Fruit fly (Drosophila melanogaster) whole organism, embryonic: Measurements from ENCODE around the gene Sec8.

Source experiments
- Abd-B ChIP-seq: fragments of 200-800 bp; sonication (Bioruptor generic); optimal IDR thresholded peaks from 2 replicates; lab custom pipeline; 2018; ENCODE audit warnings: missing biosample characterization, mild to moderate bottlenecking, missing genetic modification characterization, moderate library complexity
- Blimp-1 ChIP-seq: fragments of 200-800 bp; sonication (Bioruptor generic); optimal IDR thresholded peaks from 3 replicates; lab custom pipeline; 2018; ENCODE audit warnings: missing biosample characterization, missing genetic modification characterization, mild to moderate bottlenecking, moderate library complexity, missing genetic modification reagents
- C15 ChIP-seq: fragments of 200-800 bp; sonication (Bioruptor generic); IDR thresholded peaks from 3 replicates; pipeline ENCODE4 v1.3.6; 2022; ENCODE audit warnings: missing biosample characterization, missing genetic modification characterization
- CG11695 ChIP-seq: fragments of 200-800 bp; sonication (Bioruptor generic); IDR thresholded peaks from 3 replicates; pipeline ENCODE4 v1.3.6; 2022; ENCODE audit warnings: missing biosample characterization, missing genetic modification characterization
- CG11696 ChIP-seq: fragments of 200-800 bp; sonication (Bioruptor generic); IDR thresholded peaks from 2 replicates; pipeline ENCODE4 v1.3.6; 2022; ENCODE audit warnings: missing biosample characterization, missing genetic modification characterization
- CG12155 ChIP-seq: fragments of 200-800 bp; sonication (Bioruptor generic); optimal IDR thresholded peaks from 3 replicates; lab custom pipeline; 2016; ENCODE audit warnings: missing biosample characterization, missing genetic modification characterization
- CG12659 ChIP-seq: fragments of 200-800 bp; sonication (Bioruptor generic); optimal IDR thresholded peaks from 3 replicates; lab custom pipeline; 2017; ENCODE audit warnings: mild to moderate bottlenecking, missing biosample characterization, missing genetic modification reagents, missing genetic modification characterization
- CG12942 ChIP-seq: fragments of 200-800 bp; sonication (Bioruptor generic); optimal IDR thresholded peaks from 3 replicates; lab custom pipeline; 2016; ENCODE audit warnings: missing biosample characterization, missing genetic modification characterization
- CG13287 ChIP-seq: fragments of 200-800 bp; sonication (Bioruptor generic); IDR thresholded peaks from 2 replicates; pipeline ENCODE4 v1.3.6; 2022; ENCODE audit warnings: missing biosample characterization, missing genetic modification characterization; ENCODE audit not compliant: partially characterized antibody
- CG14014 ChIP-seq: fragments of 200-800 bp; sonication (Bioruptor generic); IDR thresholded peaks from 2 replicates; pipeline ENCODE4 v1.3.6; 2022; ENCODE audit warnings: missing biosample characterization, missing genetic modification characterization
- CG16779 ChIP-seq: fragments of 200-800 bp; sonication (Bioruptor generic); IDR thresholded peaks from 2 replicates; pipeline ENCODE4 v1.3.6; 2022; ENCODE audit warnings: missing biosample characterization, missing genetic modification characterization
- CG1832 ChIP-seq: fragments of 200-800 bp; sonication (Bioruptor generic); optimal IDR thresholded peaks from 2 replicates; lab custom pipeline; 2017; ENCODE audit warnings: missing biosample characterization, mild to moderate bottlenecking, missing genetic modification characterization, inconsistent platforms
- CG2120 ChIP-seq: fragments of 200-800 bp; sonication (Bioruptor generic); optimal IDR thresholded peaks from 3 replicates; lab custom pipeline; 2016; ENCODE audit warnings: missing biosample characterization, missing genetic modification characterization
- CG2199 ChIP-seq: fragments of 200-800 bp; sonication (Bioruptor generic); IDR thresholded peaks from 3 replicates; pipeline ENCODE4 v1.3.6; 2022; ENCODE audit warnings: missing biosample characterization, missing genetic modification characterization
- CG30403 ChIP-seq: fragments of 200-800 bp; sonication (Bioruptor generic); optimal IDR thresholded peaks from 3 replicates; lab custom pipeline; 2016; ENCODE audit warnings: missing biosample characterization, missing genetic modification characterization
- CG3163 ChIP-seq: fragments of 200-800 bp; sonication (Bioruptor generic); optimal IDR thresholded peaks from 3 replicates; lab custom pipeline; 2016; ENCODE audit warnings: missing biosample characterization, missing genetic modification characterization
- CG4730 ChIP-seq: fragments of 200-800 bp; sonication (Bioruptor generic); IDR thresholded peaks from 2 replicates; pipeline ENCODE4 v1.3.6; 2022; ENCODE audit warnings: missing biosample characterization, missing genetic modification characterization
- CG4854 ChIP-seq: fragments of 200-800 bp; sonication (Bioruptor generic); optimal IDR thresholded peaks from 2 replicates; lab custom pipeline; 2016; ENCODE audit warnings: missing biosample characterization, missing genetic modification characterization, inconsistent platforms
- CG5245 ChIP-seq: fragments of 200-800 bp; sonication (Bioruptor generic); optimal IDR thresholded peaks from 3 replicates; lab custom pipeline; 2016; ENCODE audit warnings: missing biosample characterization, missing genetic modification characterization
- CG6854 ChIP-seq: fragments of 200-800 bp; sonication (Bioruptor generic); optimal IDR thresholded peaks from 3 replicates; lab custom pipeline; 2017; ENCODE audit warnings: missing biosample characterization, mild to moderate bottlenecking, missing genetic modification characterization
- CG7271 ChIP-seq: fragments of 200-800 bp; sonication (Bioruptor generic); optimal IDR thresholded peaks from 2 replicates; lab custom pipeline; 2018; ENCODE audit warnings: missing biosample characterization, mild to moderate bottlenecking, missing genetic modification characterization, moderate library complexity
- ERR ChIP-seq: fragments of 200-800 bp; sonication (Bioruptor generic); optimal IDR thresholded peaks from 2 replicates; lab custom pipeline; 2016; ENCODE audit warnings: missing biosample characterization, missing genetic modification characterization
- Hmx ChIP-seq: fragments of 200-800 bp; sonication (Bioruptor generic); optimal IDR thresholded peaks from 2 replicates; lab custom pipeline; 2016; ENCODE audit warnings: missing biosample characterization, missing genetic modification characterization
- Jarid2 ChIP-seq: fragments of 200-800 bp; sonication (Bioruptor generic); optimal IDR thresholded peaks from 3 replicates; lab custom pipeline; 2017; ENCODE audit warnings: mild to moderate bottlenecking, missing biosample characterization, missing genetic modification reagents, missing genetic modification characterization
- Max ChIP-seq: fragments of 200-800 bp; sonication (Bioruptor generic); optimal IDR thresholded peaks from 2 replicates; lab custom pipeline; 2016; ENCODE audit warnings: missing biosample characterization, mild to moderate bottlenecking, missing genetic modification characterization
- NC2β ChIP-seq: fragments of 200-800 bp; sonication (Bioruptor generic); optimal IDR thresholded peaks from 2 replicates; lab custom pipeline; 2016; ENCODE audit warnings: missing biosample characterization, missing genetic modification characterization
- NFAT ChIP-seq: fragments of 200-800 bp; sonication (Bioruptor generic); IDR thresholded peaks from 2 replicates; pipeline ENCODE4 v1.3.6; 2022; ENCODE audit warnings: missing biosample characterization, missing genetic modification characterization
- Oaz ChIP-seq: fragments of 200-800 bp; sonication (Bioruptor generic); IDR thresholded peaks from 2 replicates; pipeline ENCODE4 v1.3.6; 2022; ENCODE audit warnings: missing biosample characterization, missing genetic modification characterization
- Sox102F ChIP-seq: fragments of 200-800 bp; sonication (Bioruptor generic); optimal IDR thresholded peaks from 2 replicates; lab custom pipeline; 2018; ENCODE audit warnings: missing biosample characterization, mild to moderate bottlenecking, missing genetic modification characterization, moderate library complexity
- Spps ChIP-seq: fragments of 200-800 bp; sonication (Bioruptor generic); optimal IDR thresholded peaks from 2 replicates; lab custom pipeline; 2018; ENCODE audit warnings: missing biosample characterization, mild to moderate bottlenecking, missing genetic modification characterization
- Stat92E ChIP-seq, 3 experiments: fragments of >200 bp in 2 of 3; fragments of 200-800 bp in 1 of 3; sonication (Bioruptor generic) in 1 of 3; optimal IDR thresholded peaks; 2 replicates each; lab custom pipeline; 2017 to 2019; ENCODE audit warnings: missing biosample characterization in 3 of 3, missing genetic modification characterization in 3 of 3, mild to moderate bottlenecking in 1 of 3, moderate library complexity in 1 of 3
- al ChIP-seq: fragments of 200-800 bp; sonication (Bioruptor generic); IDR thresholded peaks from 2 replicates; pipeline ENCODE4 v1.3.6; 2022; ENCODE audit warnings: missing biosample characterization, missing genetic modification characterization
- ap ChIP-seq: fragments of 200-800 bp; sonication (Bioruptor generic); IDR thresholded peaks from 2 replicates; pipeline ENCODE4 v1.3.6; 2022; ENCODE audit warnings: missing biosample characterization, missing genetic modification characterization
- dpn ChIP-seq, 2 experiments: fragments of 200-800 bp; sonication (Bioruptor generic); optimal IDR thresholded peaks; 3 replicates each; lab custom pipeline; 2016; ENCODE audit warnings: missing biosample characterization in 2 of 2, missing genetic modification characterization in 2 of 2
- eyg ChIP-seq: fragments of 200-800 bp; sonication (Bioruptor generic); optimal IDR thresholded peaks from 3 replicates; lab custom pipeline; 2016; ENCODE audit warnings: missing biosample characterization, missing genetic modification characterization
- fu2 ChIP-seq: fragments of 200-800 bp; sonication (Bioruptor generic); optimal IDR thresholded peaks from 2 replicates; lab custom pipeline; 2016; ENCODE audit warnings: missing biosample characterization, missing genetic modification characterization
- grn ChIP-seq: fragments of 200-800 bp; sonication (Bioruptor generic); optimal IDR thresholded peaks from 3 replicates; lab custom pipeline; 2017; ENCODE audit warnings: missing biosample characterization, missing genetic modification characterization
- mirr ChIP-seq: fragments of 200-800 bp; sonication (Bioruptor generic); optimal IDR thresholded peaks from 3 replicates; lab custom pipeline; 2018; ENCODE audit warnings: missing biosample characterization, mild to moderate bottlenecking, missing genetic modification characterization
- nerfin-2 ChIP-seq: fragments of 200-800 bp; sonication (Bioruptor generic); IDR thresholded peaks from 2 replicates; pipeline ENCODE4 v1.3.6; 2022; ENCODE audit warnings: missing biosample characterization, missing genetic modification characterization; ENCODE audit not compliant: partially characterized antibody
- nmo ChIP-seq: fragments of 200-800 bp; sonication (Bioruptor generic); optimal IDR thresholded peaks from 2 replicates; lab custom pipeline; 2018; ENCODE audit warnings: missing biosample characterization, mild to moderate bottlenecking, missing genetic modification characterization, moderate library complexity
- odd ChIP-seq: fragments of 200-800 bp; sonication (Bioruptor generic); optimal IDR thresholded peaks from 2 replicates; lab custom pipeline; 2017; ENCODE audit warnings: missing biosample characterization, mild to moderate bottlenecking, missing genetic modification characterization
- p53 ChIP-seq: fragments of 200-800 bp; sonication (Bioruptor generic); optimal IDR thresholded peaks from 2 replicates; lab custom pipeline; 2016; ENCODE audit warnings: missing biosample characterization, missing genetic modification characterization
- pnt ChIP-seq: fragments of 200-800 bp; sonication (Bioruptor generic); optimal IDR thresholded peaks from 3 replicates; lab custom pipeline; 2016; ENCODE audit warnings: missing biosample characterization, missing genetic modification characterization
- pzg ChIP-seq: fragments of 200-800 bp; sonication (Bioruptor generic); optimal IDR thresholded peaks from 3 replicates; lab custom pipeline; 2018; ENCODE audit warnings: missing biosample characterization, mild to moderate bottlenecking, missing genetic modification characterization, moderate library complexity
- slbo ChIP-seq: fragments of 200-800 bp; sonication (Bioruptor generic); IDR thresholded peaks from 2 replicates; pipeline ENCODE4 v1.3.6; 2022; ENCODE audit warnings: missing biosample characterization, missing genetic modification characterization
- stwl ChIP-seq: fragments of 200-800 bp; sonication (Bioruptor generic); optimal IDR thresholded peaks from 3 replicates; lab custom pipeline; 2018; ENCODE audit warnings: missing biosample characterization, mild to moderate bottlenecking, missing genetic modification characterization, moderate library complexity
- tio ChIP-seq: fragments of 200-800 bp; sonication (Bioruptor generic); optimal IDR thresholded peaks from 2 replicates; lab custom pipeline; 2017; ENCODE audit warnings: missing biosample characterization, missing genetic modification characterization, inconsistent platforms
- trh ChIP-seq: fragments of 200-800 bp; sonication (Bioruptor generic); optimal IDR thresholded peaks from 2 replicates; lab custom pipeline; 2016; ENCODE audit warnings: missing biosample characterization, missing genetic modification characterization
- tx ChIP-seq: fragments of 200-800 bp; sonication (Bioruptor generic); optimal IDR thresholded peaks from 2 replicates; lab custom pipeline; 2016; ENCODE audit warnings: missing biosample characterization, missing genetic modification characterization
- zen2 ChIP-seq: fragments of 200-800 bp; sonication (Bioruptor generic); IDR thresholded peaks from 3 replicates; pipeline ENCODE4 v1.3.6; 2022; ENCODE audit warnings: missing biosample characterization, missing genetic modification characterization; ENCODE audit not compliant: partially characterized antibody

Gene Sec8

DNA sequence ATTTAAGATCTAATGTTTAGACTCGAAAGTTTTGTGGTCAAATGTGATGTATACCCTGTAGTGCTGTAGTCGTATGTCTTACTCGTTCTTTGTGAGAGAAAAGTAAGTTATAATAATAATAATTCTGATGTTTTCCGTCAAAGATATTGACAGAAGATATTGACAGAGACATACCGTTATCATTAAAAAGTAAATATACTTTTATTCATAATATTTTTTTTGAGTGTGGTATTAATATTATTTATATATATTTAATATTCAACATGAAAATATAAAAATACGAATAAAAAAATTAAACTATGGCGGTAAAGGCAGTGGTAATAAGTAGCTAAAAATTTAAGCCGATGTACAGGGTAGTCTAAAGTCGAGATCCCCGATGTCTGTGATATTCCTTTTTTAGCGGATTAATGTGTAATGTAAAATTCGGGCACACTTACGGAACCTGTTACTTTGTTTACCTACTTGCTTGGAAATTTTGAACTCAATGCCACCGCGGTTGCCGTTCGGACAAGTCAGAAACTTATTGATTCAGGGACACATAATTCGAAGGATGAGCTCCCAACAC lies 22.4 kb downstream of the Sec8 start, which contains the start of the genes CG2100 and CG1236 (continued):
- TF ChIP-seq fu2 (no peak), Jarid2 (GFP tag; lab: Kevin White, UChicago) (peak; percentile 60), p53 (no peak), Hmx (GFP tag; lab: Kevin White, UChicago) (no peak), tx (GFP tag; lab: Kevin White, UChicago) (no peak), CG11695 (GFP tag; lab: Robert Waterston, UW) (peak; percentile 87), Sox102F (peak; percentile 90), CG5245 (peak; percentile 61), CG16779 (GFP tag; lab: Robert Waterston, UW) (no peak), Stat92E (GFP tag; optimal IDR thresholded peaks at IDR 0.05; lab: Kevin White, UChicago) (peak in 1 of 3 experiments; percentile 54), CG2120 (GFP tag; lab: Kevin White, UChicago) (peak; percentile 72), CG14014 (GFP tag; lab: Robert Waterston, UW) (peak; percentile 59), slbo (GFP tag; lab: Robert Waterston, UW) (peak; percentile 86), odd (peak; percentile 88), ap (GFP tag; lab: Robert Waterston, UW) (no peak; the same call in 1 of the 2 replicates), CG11696 (GFP tag; lab: Robert Waterston, UW) (no peak), dpn (GFP tag; optimal IDR thresholded peaks at IDR 0.05; lab: Kevin White, UChicago) (peak; percentile 51 to 84), stwl (tag; lab: Kevin White, UChicago) (peak; percentile 36), CG4730 (GFP tag; lab: Robert Waterston, UW) (peak; percentile 66), CG2199 (no peak), NFAT (GFP tag; lab: Robert Waterston, UW) (peak; percentile 66), Abd-B (GFP tag; lab: Kevin White, UChicago) (peak; percentile 85), CG30403 (GFP tag; lab: Kevin White, UChicago) (peak; percentile 84), CG12155 (GFP tag; lab: Kevin White, UChicago) (peak; percentile 70), CG7271 (tag; lab: Kevin White, UChicago) (peak; percentile 13), Spps (tag; lab: Kevin White, UChicago) (peak; percentile 76), CG4854 (GFP tag; lab: Kevin White, UChicago) (peak; percentile 9), nmo (peak; percentile 95), al (peak; percentile 75), mirr (GFP tag; lab: Kevin White, UChicago) (no peak), C15 (0 out of 3 replicates have a peak, but pooled peaks have one; percentile 29), nerfin-2 (GFP tag; lab: Robert Waterston, UW) (no peak), CG12659 (GFP tag; lab: Kevin White, UChicago) (peak; percentile 93), NC2β (GFP tag; lab: Kevin White, UChicago) (peak; percentile 30), CG3163 (GFP tag; lab: Kevin White, UChicago) (peak; percentile 4), CG13287 (GFP tag; lab: Robert Waterston, UW) (no peak), trh (GFP tag; lab: Kevin White, UChicago) (peak; percentile 55), Blimp-1 (GFP tag; lab: Kevin White, UChicago) (peak; percentile 83), Max (GFP tag; lab: Kevin White, UChicago) (peak; percentile 58), tio (GFP tag; lab: Kevin White, UChicago) (no peak), CG1832 (GFP tag; lab: Kevin White, UChicago) (no peak), ERR (GFP tag; lab: Kevin White, UChicago) (no peak), zen2 (GFP tag; lab: Robert Waterston, UW) (no peak), CG12942 (peak; percentile 71), pnt (GFP tag; lab: Kevin White, UChicago) (no peak), pzg (GFP tag; lab: Kevin White, UChicago) (peak; percentile 28), eyg (GFP tag; lab: Kevin White, UChicago) (no peak), Oaz (no peak), CG6854 (GFP tag; lab: Kevin White, UChicago) (peak; percentile 63), grn (GFP tag; lab: Kevin White, UChicago) (no peak)
